Worm (Caenorhabditis elegans) whole organism, L3 larva: Measurements from ENCODE around the gene Y50E8A.12.
A peak's percentile ranks its signal among the peaks of the same experiment; 100 is the strongest.

Experiments used
- R02D3.7 ChIP-seq: fragments of 150-350 bp; optimal IDR thresholded peaks from 2 replicates; lab custom pipeline; 2014; ENCODE audit warnings: missing biosample characterization, missing genetic modification characterization
- ZK546.5 ChIP-seq: sonication (generic microtip); optimal IDR thresholded peaks from 2 replicates; lab custom pipeline; 2017; ENCODE audit warnings: missing biosample characterization, missing genetic modification characterization
- aly-2 ChIP-seq: fragments of 150-350 bp; optimal IDR thresholded peaks from 2 replicates; lab custom pipeline; 2014; ENCODE audit warnings: missing biosample characterization, missing genetic modification characterization
- ama-1 ChIP-seq: fragments of 150-350 bp; optimal IDR thresholded peaks from 2 replicates; lab custom pipeline; 2018
- ceh-16 ChIP-seq: sonication (generic microtip); optimal IDR thresholded peaks from 2 replicates; lab custom pipeline; 2017; ENCODE audit warnings: missing biosample characterization, missing genetic modification characterization
- ceh-82 ChIP-seq: fragments of 150-350 bp; optimal IDR thresholded peaks from 2 replicates; lab custom pipeline; 2014; ENCODE audit warnings: missing biosample characterization, missing genetic modification characterization
- ceh-9 ChIP-seq: sonication (generic microtip); optimal IDR thresholded peaks from 2 replicates; lab custom pipeline; 2018; ENCODE audit warnings: missing biosample characterization, missing genetic modification characterization
- egl-27 ChIP-seq: sonication (generic microtip); optimal IDR thresholded peaks from 4 replicates; lab custom pipeline; 2017; ENCODE audit warnings: missing biosample characterization, missing genetic modification reagents, missing genetic modification characterization
- egl-5 ChIP-seq: fragments of 150-350 bp; optimal IDR thresholded peaks from 2 replicates; lab custom pipeline; 2017; ENCODE audit warnings: missing biosample characterization, missing genetic modification reagents, missing genetic modification characterization, inconsistent platforms
- elt-1 ChIP-seq: fragments of 150-350 bp; optimal IDR thresholded peaks from 2 replicates; lab custom pipeline; 2014; ENCODE audit warnings: missing biosample characterization, missing genetic modification characterization
- eor-1 ChIP-seq, 2 experiments: fragments of 150-350 bp; optimal IDR thresholded peaks; 2 replicates each; lab custom pipeline; 2014 to 2018; ENCODE audit warnings: missing biosample characterization in 2 of 2, missing genetic modification characterization in 2 of 2
- fkh-10 ChIP-seq: sonication (generic microtip); optimal IDR thresholded peaks from 2 replicates; lab custom pipeline; 2017; ENCODE audit warnings: missing biosample characterization, missing genetic modification reagents, missing genetic modification characterization
- fkh-2 ChIP-seq: fragments of 150-350 bp; optimal IDR thresholded peaks from 2 replicates; lab custom pipeline; 2014; ENCODE audit warnings: missing biosample characterization, missing genetic modification reagents, missing genetic modification characterization
- fos-1 ChIP-seq: fragments of 150-350 bp; optimal IDR thresholded peaks from 2 replicates; lab custom pipeline; 2014; ENCODE audit warnings: missing biosample characterization, missing genetic modification characterization
- jun-1 ChIP-seq: fragments of 150-350 bp; optimal IDR thresholded peaks from 2 replicates; lab custom pipeline; 2014; ENCODE audit warnings: missing biosample characterization, missing genetic modification reagents, missing genetic modification characterization
- lin-15B ChIP-seq: fragments of 150-350 bp; optimal IDR thresholded peaks from 2 replicates; lab custom pipeline; 2014; ENCODE audit warnings: missing biosample characterization, missing genetic modification characterization
- lin-39 ChIP-seq: fragments of 150-350 bp; optimal IDR thresholded peaks from 2 replicates; lab custom pipeline; 2018; ENCODE audit warnings: missing biosample characterization, missing genetic modification reagents, missing genetic modification characterization
- lsy-12 ChIP-seq: sonication (generic microtip); optimal IDR thresholded peaks from 2 replicates; lab custom pipeline; 2016; ENCODE audit warnings: mild to moderate bottlenecking, missing genetic modification characterization, missing compliant biosample characterization
- mdl-1 ChIP-seq: fragments of 150-350 bp; optimal IDR thresholded peaks from 2 replicates; lab custom pipeline; 2014; ENCODE audit warnings: missing biosample characterization, missing genetic modification characterization
- mml-1 ChIP-seq: fragments of 150-350 bp; sonication (generic microtip); optimal IDR thresholded peaks from 3 replicates; lab custom pipeline; 2014; ENCODE audit warnings: missing biosample characterization, missing genetic modification characterization
- nhr-11 ChIP-seq: fragments of 150-350 bp; optimal IDR thresholded peaks from 2 replicates; lab custom pipeline; 2014; ENCODE audit warnings: missing biosample characterization, missing genetic modification characterization
- nhr-12 ChIP-seq: fragments of 150-350 bp; optimal IDR thresholded peaks from 2 replicates; lab custom pipeline; 2014; ENCODE audit warnings: missing biosample characterization, missing genetic modification characterization
- nhr-23 ChIP-seq: fragments of 150-350 bp; optimal IDR thresholded peaks from 2 replicates; lab custom pipeline; 2014; ENCODE audit warnings: missing biosample characterization, missing genetic modification reagents, missing genetic modification characterization
- nhr-237 ChIP-seq: fragments of 150-350 bp; optimal IDR thresholded peaks from 2 replicates; lab custom pipeline; 2014; ENCODE audit warnings: missing biosample characterization, missing genetic modification characterization
- nhr-25 ChIP-seq: sonication (generic microtip); optimal IDR thresholded peaks from 2 replicates; lab custom pipeline; 2017; ENCODE audit warnings: missing biosample characterization, missing genetic modification characterization
- nhr-28 ChIP-seq: fragments of 150-350 bp; optimal IDR thresholded peaks from 2 replicates; lab custom pipeline; 2014; ENCODE audit warnings: missing biosample characterization, missing genetic modification characterization
- nhr-43 ChIP-seq: sonication (generic microtip); optimal IDR thresholded peaks from 2 replicates; lab custom pipeline; 2016; ENCODE audit warnings: mild to moderate bottlenecking, missing genetic modification characterization, missing compliant biosample characterization; ENCODE audit not compliant: poor library complexity, severe bottlenecking
- nhr-67 ChIP-seq: fragments of 150-350 bp; optimal IDR thresholded peaks from 2 replicates; lab custom pipeline; 2014; ENCODE audit warnings: missing biosample characterization, missing genetic modification characterization
- pha-4 ChIP-seq: fragments of 150-350 bp; optimal IDR thresholded peaks from 2 replicates; lab custom pipeline; 2014; ENCODE audit warnings: missing biosample characterization, missing genetic modification reagents, missing genetic modification characterization
- pqm-1 ChIP-seq: fragments of 150-350 bp; optimal IDR thresholded peaks from 2 replicates; lab custom pipeline; 2017; ENCODE audit warnings: missing biosample characterization, missing genetic modification characterization, inconsistent platforms
- sea-2 ChIP-seq: fragments of 150-350 bp; sonication (generic microtip); optimal IDR thresholded peaks from 4 replicates; lab custom pipeline; 2014; ENCODE audit warnings: missing biosample characterization, missing genetic modification reagents, missing genetic modification characterization
- skn-1 ChIP-seq: fragments of 150-350 bp; optimal IDR thresholded peaks from 2 replicates; lab custom pipeline; 2014; ENCODE audit warnings: missing biosample characterization, missing genetic modification characterization
- unc-62 ChIP-seq: fragments of 150-350 bp; sonication (generic microtip); optimal IDR thresholded peaks from 4 replicates; lab custom pipeline; 2014; ENCODE audit warnings: missing biosample characterization, missing genetic modification reagents, missing genetic modification characterization
- ztf-11 ChIP-seq: fragments of 150-350 bp; optimal IDR thresholded peaks from 2 replicates; lab custom pipeline; 2014; ENCODE audit warnings: missing biosample characterization, missing genetic modification characterization
- ztf-4 ChIP-seq: fragments of 150-350 bp; optimal IDR thresholded peaks from 2 replicates; lab custom pipeline; 2014; ENCODE audit warnings: missing biosample characterization, missing genetic modification characterization

The Y50E8A.12 gene

ce11 chrV:14815500-14815899, 31.5 kb upstream of the Y50E8A.12 start, which contains the start of gene rin-1:
TSS of gene rin-1 (minus strand) at chrV:14815600.
- TF ChIP-seq nhr-25 (tag; lab: Kevin White, UChicago), result no peak
- TF ChIP-seq eor-1 (tag; optimal IDR thresholded peaks at IDR 0.05; lab: Kevin White, UChicago), result no peak
- TF ChIP-seq elt-1, result peak; percentile 63

- TF ChIP-seq fkh-10 (GFP tag; lab: Kevin White, UChicago) (no peak), lin-15B (tag; lab: Kevin White, UChicago) (no peak), ceh-82 (tag; lab: Kevin White, UChicago) (no peak), ceh-9 (tag; lab: Kevin White, UChicago) (no peak), skn-1 (no peak), elt-1 (no peak)
Observed at ce11 chrV:14813566-14813965, 29.6 kb upstream of the Y50E8A.12 start.

ce11 chrV:14806204-14806737, 22.3 kb upstream of the Y50E8A.12 start:
- TF ChIP-seq nhr-25 (tag; lab: Kevin White, UChicago) (peak; percentile 67), sea-2 (GFP tag; lab: Kevin White, UChicago) (no peak), lin-39 (tag; lab: Kevin White, UChicago) (peak; percentile 2)
- TF ChIP-seq, all 47 proteins: peak for 2

- TF ChIP-seq nhr-67 (tag; lab: Kevin White, UChicago), result no peak
- TF ChIP-seq nhr-11, result peak; percentile 24
- TF ChIP-seq eor-1 (tag; optimal IDR thresholded peaks at IDR 0.05; lab: Kevin White, UChicago), result no peak
- TF ChIP-seq egl-27 (tag; lab: Kevin White, UChicago), result no peak
- TF ChIP-seq ceh-82 (tag; lab: Kevin White, UChicago), result no peak
- peak; percentile 45 for TF ChIP-seq lin-39 (tag; lab: Kevin White, UChicago)
- no peak for TF ChIP-seq nhr-23
- no peak for TF ChIP-seq fkh-2
- no peak for TF ChIP-seq ZK546.5 (tag; lab: Kevin White, UChicago)
- no peak for TF ChIP-seq ceh-16 (tag; lab: Kevin White, UChicago)
- TF ChIP-seq, all 47 proteins: peak for 2
Observed at ce11 chrV:14800402-14800801, 16.4 kb upstream of the Y50E8A.12 start.

- TF ChIP-seq mml-1 (no peak), R02D3.7 (tag; lab: Kevin White, UChicago) (no peak), mdl-1 (no peak), egl-27 (tag; lab: Kevin White, UChicago) (no peak), nhr-43 (tag; lab: Kevin White, UChicago) (no peak), pqm-1 (tag; lab: Kevin White, UChicago) (no peak), nhr-28 (tag; lab: Kevin White, UChicago) (no peak), nhr-25 (tag; lab: Kevin White, UChicago) (no peak)
Observed at ce11 chrV:14797886-14798285, 13.9 kb upstream of the Y50E8A.12 start.

- TF ChIP-seq ama-1 (lab: Kevin White, UChicago), result no peak
- TF ChIP-seq pha-4, result no peak
- TF ChIP-seq nhr-23, result no peak
- no peak for TF ChIP-seq lsy-12 (tag; lab: Kevin White, UChicago)
- no peak for TF ChIP-seq nhr-25 (tag; lab: Kevin White, UChicago)
- no peak for TF ChIP-seq nhr-12
- no peak for TF ChIP-seq unc-62 (GFP tag; lab: Kevin White, UChicago)
- TF ChIP-seq egl-5, result no peak
Observed at ce11 chrV:14793043-14793442, 9.0 kb upstream of the Y50E8A.12 start.

ce11 chrV:14792346-14792745, 8.3 kb upstream of the Y50E8A.12 start:
- no peak for TF ChIP-seq nhr-11
- no peak for TF ChIP-seq fos-1 (tag; lab: Kevin White, UChicago)
- TF ChIP-seq egl-5, result no peak
- TF ChIP-seq ceh-82 (tag; lab: Kevin White, UChicago), result no peak
- TF ChIP-seq sea-2 (GFP tag; lab: Kevin White, UChicago), result no peak
- no peak for TF ChIP-seq R02D3.7 (tag; lab: Kevin White, UChicago)
- no peak for TF ChIP-seq ZK546.5 (tag; lab: Kevin White, UChicago)
- no peak for TF ChIP-seq nhr-237 (tag; lab: Kevin White, UChicago)
- TF ChIP-seq jun-1 (tag; lab: Kevin White, UChicago), result no peak
- no peak for TF ChIP-seq nhr-43 (tag; lab: Kevin White, UChicago)
- no peak for TF ChIP-seq aly-2 (tag; lab: Kevin White, UChicago)
- no peak for TF ChIP-seq nhr-12
- TF ChIP-seq ztf-11 (tag; lab: Kevin White, UChicago), result no peak
- no peak for TF ChIP-seq elt-1
- no peak for TF ChIP-seq ztf-4 (tag; lab: Kevin White, UChicago)
- TF ChIP-seq eor-1 (tag; optimal IDR thresholded peaks at IDR 0.05; lab: Kevin White, UChicago), result no peak
- TF ChIP-seq, all 47 proteins: peak for 0
